Worm (Caenorhabditis elegans) whole organism, L1 larva: Measurements from ENCODE around the gene crp-1.
A peak's percentile ranks its signal among the peaks of the same experiment; 100 is the strongest.

Experiments
- F16B12.6 ChIP-seq: fragments of 150-350 bp; optimal IDR thresholded peaks from 2 replicates; lab custom pipeline; 2014; ENCODE audit warnings: missing biosample characterization, missing genetic modification characterization
- aha-1 ChIP-seq: fragments of 150-350 bp; optimal IDR thresholded peaks from 2 replicates; lab custom pipeline; 2014; ENCODE audit warnings: missing biosample characterization, missing genetic modification characterization
- alr-1 ChIP-seq: fragments of 200-800 bp; sonication (Bioruptor generic); optimal IDR thresholded peaks from 2 replicates; lab custom pipeline; 2018; ENCODE audit warnings: borderline replicate concordance, mild to moderate bottlenecking, missing genetic modification characterization, missing compliant biosample characterization
- ces-1 ChIP-seq: fragments of 150-350 bp; optimal IDR thresholded peaks from 2 replicates; lab custom pipeline; 2014; ENCODE audit warnings: missing biosample characterization, missing genetic modification reagents, missing genetic modification characterization
- dpl-1 ChIP-seq, 3 experiments: fragments of 150-350 bp in 2 of 3; sonication (generic microtip) in 1 of 3; optimal IDR thresholded peaks; 2 replicates each; lab custom pipeline; 2014 to 2017; ENCODE audit warnings: missing biosample characterization in 3 of 3, missing genetic modification characterization in 3 of 3, missing genetic modification reagents in 3 of 3
- efl-1 ChIP-seq, 4 experiments: fragments of 150-350 bp; optimal IDR thresholded peaks in 3 of 4; peaks in 1 of 4; 1 replicate in 1 of 4; 2 replicates in 3 of 4; lab custom pipeline; 2014; ENCODE audit warnings: missing biosample characterization in 2 of 4, missing genetic modification characterization in 2 of 4, missing genetic modification reagents in 2 of 4
- efl-3 ChIP-seq: fragments of 200-800 bp; sonication (Bioruptor generic); optimal IDR thresholded peaks from 2 replicates; lab custom pipeline; 2018; ENCODE audit warnings: mild to moderate bottlenecking, missing genetic modification characterization, missing compliant biosample characterization
- elt-2 ChIP-seq: sonication (generic microtip); optimal IDR thresholded peaks from 2 replicates; lab custom pipeline; 2016; ENCODE audit warnings: missing genetic modification characterization, mild to moderate bottlenecking, inconsistent platforms, missing compliant biosample characterization, missing genetic modification reagents
- elt-3 ChIP-seq, 6 experiments: fragments of 150-350 bp in 1 of 6; sonication (generic microtip); optimal IDR thresholded peaks; 2 replicates each; lab custom pipeline; 2017 to 2018; ENCODE audit warnings: missing biosample characterization in 6 of 6, missing genetic modification characterization in 6 of 6, inconsistent platforms in 1 of 6
- fkh-4 ChIP-seq: sonication (generic microtip); optimal IDR thresholded peaks from 2 replicates; lab custom pipeline; 2016; ENCODE audit warnings: missing compliant biosample characterization, missing genetic modification characterization, borderline replicate concordance
- fos-1 ChIP-seq: fragments of 150-350 bp; optimal IDR thresholded peaks from 2 replicates; lab custom pipeline; 2014; ENCODE audit warnings: missing biosample characterization, missing genetic modification characterization
- grh-1 ChIP-seq: fragments of 200-800 bp; sonication (Bioruptor generic); IDR thresholded peaks from 2 replicates; pipeline ENCODE4 v1.3.6; 2022; ENCODE audit warnings: missing genetic modification reagents, missing genetic modification characterization, missing compliant biosample characterization
- hlh-4 ChIP-seq: sonication (generic microtip); optimal IDR thresholded peaks from 2 replicates; lab custom pipeline; 2016; ENCODE audit warnings: mild to moderate bottlenecking, missing genetic modification characterization, missing compliant biosample characterization
- hpl-2 ChIP-seq: fragments of 150-350 bp; optimal IDR thresholded peaks from 2 replicates; lab custom pipeline; 2014; ENCODE audit warnings: missing biosample characterization, missing genetic modification reagents, missing genetic modification characterization
- isw-1 ChIP-seq: fragments of 200-800 bp; sonication (Bioruptor generic); IDR thresholded peaks from 2 replicates; pipeline ENCODE4 v1.3.6; 2022; ENCODE audit warnings: missing genetic modification characterization, missing compliant biosample characterization
- jun-1 ChIP-seq: fragments of 150-350 bp; optimal IDR thresholded peaks from 2 replicates; lab custom pipeline; 2014; ENCODE audit warnings: missing biosample characterization, missing genetic modification reagents, missing genetic modification characterization
- lin-35 ChIP-seq, 2 experiments: fragments of 150-350 bp; optimal IDR thresholded peaks; 2 replicates each; lab custom pipeline; 2014; ENCODE audit warnings: missing biosample characterization in 2 of 2, missing genetic modification characterization in 2 of 2, missing genetic modification reagents in 2 of 2
- lsy-2 ChIP-seq, 2 experiments: fragments of 150-350 bp; optimal IDR thresholded peaks; 2 replicates each; lab custom pipeline; 2014; ENCODE audit warnings: missing biosample characterization in 2 of 2, missing genetic modification characterization in 2 of 2
- mab-9 ChIP-seq: fragments of 200-800 bp; sonication (Bioruptor generic); IDR thresholded peaks from 2 replicates; pipeline ENCODE4 v1.3.6; 2022; ENCODE audit warnings: missing genetic modification reagents, missing genetic modification characterization, missing compliant biosample characterization
- mep-1 ChIP-seq: fragments of 150-350 bp; optimal IDR thresholded peaks from 2 replicates; lab custom pipeline; 2014; ENCODE audit warnings: missing biosample characterization, missing genetic modification characterization
- nhr-12 ChIP-seq: sonication (generic microtip); optimal IDR thresholded peaks from 2 replicates; lab custom pipeline; 2017; ENCODE audit warnings: missing biosample characterization, missing genetic modification characterization
- nhr-19 ChIP-seq: fragments of 200-800 bp; sonication (Bioruptor generic); conservative IDR thresholded peaks from 2 replicates; pipeline ENCODE4 v1.3.6; 2022; ENCODE audit warnings: missing genetic modification characterization, missing compliant biosample characterization
- nhr-20 ChIP-seq: sonication (generic microtip); optimal IDR thresholded peaks from 2 replicates; lab custom pipeline; 2016; ENCODE audit warnings: mild to moderate bottlenecking, missing genetic modification characterization, missing compliant biosample characterization
- nhr-237 ChIP-seq: fragments of 150-350 bp; optimal IDR thresholded peaks from 2 replicates; lab custom pipeline; 2014; ENCODE audit warnings: missing biosample characterization, missing genetic modification characterization
- nhr-71 ChIP-seq: sonication (generic microtip); optimal IDR thresholded peaks from 2 replicates; lab custom pipeline; 2016; ENCODE audit warnings: mild to moderate bottlenecking, missing genetic modification characterization, moderate library complexity, missing compliant biosample characterization
- nhr-84 ChIP-seq: sonication (generic microtip); optimal IDR thresholded peaks from 2 replicates; lab custom pipeline; 2017; ENCODE audit warnings: missing biosample characterization, missing genetic modification characterization
- pqm-1 ChIP-seq: sonication (generic microtip); optimal IDR thresholded peaks from 3 replicates; lab custom pipeline; 2017; ENCODE audit warnings: missing biosample characterization, missing genetic modification characterization
- rnt-1 ChIP-seq: sonication (generic microtip); optimal IDR thresholded peaks from 2 replicates; lab custom pipeline; 2016; ENCODE audit warnings: mild to moderate bottlenecking, missing genetic modification characterization, moderate library complexity, missing compliant biosample characterization
- sptf-1 ChIP-seq: fragments of 150-350 bp; optimal IDR thresholded peaks from 2 replicates; lab custom pipeline; 2014; ENCODE audit warnings: missing biosample characterization, missing genetic modification characterization
- tbx-2 ChIP-seq: sonication (generic microtip); optimal IDR thresholded peaks from 2 replicates; lab custom pipeline; 2016; ENCODE audit warnings: missing genetic modification characterization, missing compliant biosample characterization
- tlp-1 ChIP-seq: fragments of 150-350 bp; optimal IDR thresholded peaks from 2 replicates; lab custom pipeline; 2014; ENCODE audit warnings: missing biosample characterization, missing genetic modification characterization
- unc-130 ChIP-seq: fragments of 150-350 bp; optimal IDR thresholded peaks from 2 replicates; lab custom pipeline; 2017; ENCODE audit warnings: missing biosample characterization, missing genetic modification characterization, inconsistent platforms
- unc-62 ChIP-seq: fragments of 150-350 bp; optimal IDR thresholded peaks from 2 replicates; lab custom pipeline; 2014; ENCODE audit warnings: missing biosample characterization, missing genetic modification reagents, missing genetic modification characterization
- ztf-11 ChIP-seq, 2 experiments: sonication (generic microtip); optimal IDR thresholded peaks; 2 replicates each; lab custom pipeline; 2016 to 2017; ENCODE audit warnings: missing genetic modification characterization in 2 of 2, missing biosample characterization in 1 of 2, missing compliant biosample characterization in 1 of 2

crp-1 gene

ce11 chrV:10485389-10485788 lies 7.0 kb downstream of the crp-1 start:
- no peak for TF ChIP-seq jun-1 (tag; lab: Kevin White, UChicago)
- peak; percentile 45 for TF ChIP-seq elt-2
- TF ChIP-seq nhr-237 (tag; lab: Kevin White, UChicago), result no peak

- TF ChIP-seq mab-9 (GFP tag; lab: Robert Waterston, UW) (no peak), nhr-19 (no peak), fos-1 (tag; lab: Kevin White, UChicago) (no peak), hlh-4 (tag; lab: Kevin White, UChicago) (no peak), pqm-1 (tag; lab: Kevin White, UChicago) (no peak)
Measured at ce11 chrV:10489998-10490397, 11.6 kb downstream of the crp-1 start, which contains the start of gene ncx-5. Gene ncx-5 (minus strand): TSS chrV:10490098.

ce11 chrV:10491443-10491842 lies 13.1 kb downstream of the crp-1 start, which contains the start of gene aqp-5:
Gene aqp-5 (plus strand): TSS chrV:10491743.
- no peak for TF ChIP-seq aha-1 (tag; lab: Kevin White, UChicago)
- no peak for TF ChIP-seq nhr-20 (tag; lab: Kevin White, UChicago)
- no peak for TF ChIP-seq F16B12.6 (tag; lab: Kevin White, UChicago)
- TF ChIP-seq fkh-4 (tag; lab: Kevin White, UChicago), result no peak
- TF ChIP-seq unc-62 (GFP tag; lab: Kevin White, UChicago), result no peak
- no peak for TF ChIP-seq sptf-1 (tag; lab: Kevin White, UChicago)
- no peak for TF ChIP-seq lsy-2 (tag; optimal IDR thresholded peaks at IDR 0.05; lab: Kevin White, UChicago)
- TF ChIP-seq nhr-71, result no peak
- no peak for TF ChIP-seq efl-3 (GFP tag; lab: Kevin White, UChicago)
- no peak for TF ChIP-seq ces-1
- no peak for TF ChIP-seq alr-1
- TF ChIP-seq elt-3 (tag; optimal IDR thresholded peaks at IDR 0.05; lab: Kevin White, UChicago), result no peak
- no peak for TF ChIP-seq nhr-84 (tag; lab: Kevin White, UChicago)
- no peak for TF ChIP-seq tlp-1 (tag; lab: Kevin White, UChicago)
- TF ChIP-seq tbx-2 (tag; lab: Kevin White, UChicago), result no peak
- TF ChIP-seq, all 84 proteins: peak for 0

- TF ChIP-seq ztf-11 (tag; optimal IDR thresholded peaks at IDR 0.05; lab: Kevin White, UChicago) (no peak), aha-1 (tag; lab: Kevin White, UChicago) (no peak), efl-1 (optimal IDR thresholded peaks at IDR 0.05; lab: Kevin White, UChicago) (no peak), efl-1 (GFP tag; optimal IDR thresholded peaks at IDR 0.05 in 1 of 2; lab: Kevin White, UChicago) (no peak), elt-2 (peak; percentile 57), grh-1 (GFP tag; lab: Robert Waterston, UW) (no peak), lin-35 (GFP tag; optimal IDR thresholded peaks at IDR 0.05; lab: Kevin White, UChicago) (peak in 1 of 2 experiments; percentile 24)
Measured at ce11 chrV:10493150-10493549, 14.8 kb downstream of the crp-1 start, which contains the start of gene ugt-33. Gene ugt-33 (plus strand): TSS chrV:10493409.

- no peak for TF ChIP-seq dpl-1 (GFP tag; optimal IDR thresholded peaks at IDR 0.05; lab: Kevin White, UChicago)
- TF ChIP-seq mep-1 (tag; lab: Kevin White, UChicago), result no peak
- TF ChIP-seq fkh-4 (tag; lab: Kevin White, UChicago), result no peak
Measured at ce11 chrV:10496733-10497132, 18.4 kb downstream of the crp-1 start, which contains the start of gene C35A5.4. Gene C35A5.4 (plus strand): TSS chrV:10497033.

ce11 chrV:10501295-10501694 lies 22.9 kb downstream of the crp-1 start, which contains the start of gene C35A5.3:
Gene C35A5.3 (minus strand): TSS chrV:10501395.
- no peak for TF ChIP-seq hpl-2 (GFP tag; lab: Kevin White, UChicago)
- no peak for TF ChIP-seq elt-3 (tag; optimal IDR thresholded peaks at IDR 0.05; lab: Kevin White, UChicago)
- TF ChIP-seq unc-130 (tag; lab: Kevin White, UChicago), result no peak
- no peak for TF ChIP-seq isw-1 (GFP tag; lab: Robert Waterston, UW)
- no peak for TF ChIP-seq rnt-1 (tag; lab: Kevin White, UChicago)
- no peak for TF ChIP-seq grh-1 (GFP tag; lab: Robert Waterston, UW)
- no peak for TF ChIP-seq nhr-12 (tag; lab: Kevin White, UChicago)
